Worm (Caenorhabditis elegans): ENCODE results near the gene rps-24.

ce11 chrIV:378367-378766 lies 7.3 kb upstream of the rps-24 start:
- TF ChIP-seq fos-1 (tag; optimal IDR thresholded peaks at IDR 0.05) (no peak), nhr-90 (tag; optimal IDR thresholded peaks at IDR 0.05; ENCODE audit: poor library complexity) (no peak), aly-2 (tag; optimal IDR thresholded peaks at IDR 0.05) (no peak)
